Worm (Caenorhabditis elegans) whole organism, late embryonic: ENCODE results near the gene wbp-2.

Source experiments
- F13H6.1 ChIP-seq: sonication (generic microtip); optimal IDR thresholded peaks from 2 replicates; lab custom pipeline; 2016; ENCODE audit warnings: missing genetic modification characterization, missing compliant biosample characterization
- ceh-6 ChIP-seq: fragments of 200-800 bp; sonication (Bioruptor generic); optimal IDR thresholded peaks from 2 replicates; lab custom pipeline; 2018; ENCODE audit warnings: mild to moderate bottlenecking, missing genetic modification characterization, missing compliant biosample characterization
- fax-1 ChIP-seq: sonication (generic microtip); optimal IDR thresholded peaks from 2 replicates; lab custom pipeline; 2016; ENCODE audit warnings: missing genotype, missing genetic modification characterization, missing compliant biosample characterization
- mec-3 ChIP-seq: sonication (generic microtip); optimal IDR thresholded peaks from 2 replicates; lab custom pipeline; 2016; ENCODE audit warnings: borderline replicate concordance, missing genetic modification characterization, missing compliant biosample characterization
- nhr-11 ChIP-seq: fragments of 150-350 bp; optimal IDR thresholded peaks from 2 replicates; lab custom pipeline; 2014; ENCODE audit warnings: missing biosample characterization, missing genetic modification characterization
- pax-1 ChIP-seq: fragments of 150-350 bp; optimal IDR thresholded peaks from 2 replicates; lab custom pipeline; 2014; ENCODE audit warnings: missing biosample characterization, missing genetic modification characterization
- pha-2 ChIP-seq: sonication (generic microtip); optimal IDR thresholded peaks from 2 replicates; lab custom pipeline; 2017; ENCODE audit warnings: mild to moderate bottlenecking, missing genetic modification characterization, missing compliant biosample characterization
- pha-4 ChIP-seq: fragments of 150-350 bp; optimal IDR thresholded peaks from 2 replicates; lab custom pipeline; 2018; ENCODE audit warnings: missing biosample characterization, missing genetic modification reagents, missing genetic modification characterization
- tbx-7 ChIP-seq: sonication (generic microtip); optimal IDR thresholded peaks from 2 replicates; lab custom pipeline; 2016; ENCODE audit warnings: missing genotype, missing genetic modification characterization, missing compliant biosample characterization
- unc-42 ChIP-seq: sonication (generic microtip); optimal IDR thresholded peaks from 2 replicates; lab custom pipeline; 2016; ENCODE audit warnings: missing genotype, missing genetic modification characterization, missing compliant biosample characterization

ce11 chrII:9345794-9346193 lies 16.2 kb downstream of the wbp-2 start:
- TF ChIP-seq pha-4 (tag; lab: Kevin White, UChicago) (no peak), nhr-11 (tag; lab: Kevin White, UChicago) (no peak), unc-42 (tag; lab: Kevin White, UChicago) (no peak), mec-3 (tag; lab: Kevin White, UChicago) (no peak), pha-2 (tag; lab: Kevin White, UChicago) (no peak), tbx-7 (tag; lab: Kevin White, UChicago) (no peak), F13H6.1 (tag; lab: Kevin White, UChicago) (no peak), pax-1 (tag; lab: Kevin White, UChicago) (no peak), ceh-6 (GFP tag; lab: Kevin White, UChicago) (no peak), fax-1 (tag; lab: Kevin White, UChicago) (no peak)
